Fruit fly (Drosophila melanogaster) whole organism: Measurements from ENCODE around the gene SmydA-9.

Experiments used
- CG8478 ChIP-seq: fragments of >200 bp; optimal IDR thresholded peaks from 2 replicates; lab custom pipeline; 2018; ENCODE audit warnings: inconsistent platforms
- Dll ChIP-seq: fragments of >200 bp; optimal IDR thresholded peaks from 2 replicates; lab custom pipeline; 2017
- EcR ChIP-seq, 2 experiments: fragments of >200 bp; optimal IDR thresholded peaks; 2 replicates each; lab custom pipeline; 2017; ENCODE audit warnings: missing biosample characterization in 2 of 2, missing genetic modification characterization in 2 of 2, missing genetic modification reagents in 2 of 2
- pan ChIP-seq: fragments of >200 bp; optimal IDR thresholded peaks from 2 replicates; lab custom pipeline; 2017
- psq ChIP-seq: fragments of >200 bp; optimal IDR thresholded peaks from 2 replicates; lab custom pipeline; 2017
- usp ChIP-seq: fragments of >200 bp; optimal IDR thresholded peaks from 2 replicates; lab custom pipeline; 2017; ENCODE audit warnings: missing biosample characterization, missing genetic modification characterization, mixed read lengths

SmydA-9 gene

DNA sequence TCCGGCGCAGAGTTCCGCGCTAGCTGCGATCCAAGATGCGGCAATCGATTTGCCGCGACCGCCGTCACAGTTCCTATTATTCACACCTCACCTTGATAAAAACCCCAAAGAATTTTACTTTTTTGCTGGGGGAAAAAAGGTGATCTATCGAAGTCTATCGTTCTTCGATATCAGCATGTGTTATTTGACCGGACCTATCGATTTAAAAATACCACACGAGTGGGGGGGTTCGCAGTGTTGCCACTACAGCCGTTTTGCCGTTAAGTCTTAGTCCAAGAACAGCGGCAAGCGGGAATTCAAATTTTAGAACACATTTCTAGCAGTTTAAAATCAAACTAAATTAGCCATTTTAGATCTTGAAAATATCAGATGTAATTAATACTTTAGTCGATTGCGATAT lies 21.5 kb upstream of the SmydA-9 start, which contains the start of gene CG12121:
Gene CG12121 (minus strand): TSS at position 180 of the 400 bp plus-strand sequence.
- TF ChIP-seq psq (lab: Kevin White, UChicago) (no peak), pan (lab: Kevin White, UChicago) (no peak), usp (GFP tag; lab: Kevin White, UChicago) (no peak), Dll (no peak), CG8478 (no peak), EcR (GFP tag; optimal IDR thresholded peaks at IDR 0.05; lab: Kevin White, UChicago) (no peak)

DNA sequence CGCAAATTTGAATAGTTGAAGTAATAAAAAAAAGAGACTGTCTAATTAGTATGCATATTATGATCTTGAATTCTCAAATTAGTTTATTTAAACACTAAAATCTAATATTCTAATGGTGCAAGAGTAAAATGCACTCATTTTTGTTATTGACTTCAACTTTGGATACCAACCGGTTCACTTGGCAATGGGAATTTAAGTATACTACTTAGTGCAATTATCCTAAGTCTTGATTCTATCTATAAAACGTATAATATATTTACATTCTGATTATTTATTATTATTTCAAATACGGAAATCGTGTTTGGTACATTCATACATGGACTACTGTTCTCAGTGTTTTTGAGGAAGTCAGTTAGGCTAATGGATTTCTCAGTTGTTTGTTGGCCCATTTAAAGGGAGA lies 16.1 kb upstream of the SmydA-9 start, which contains the start of gene Gr8a:
Gene Gr8a (plus strand): TSS at position 301 of the 400 bp plus-strand sequence.
- TF ChIP-seq Dll: no peak
- TF ChIP-seq pan (lab: Kevin White, UChicago): no peak
- no peak for TF ChIP-seq usp (GFP tag; lab: Kevin White, UChicago)
- TF ChIP-seq CG8478: no peak

- no peak for TF ChIP-seq EcR (GFP tag; optimal IDR thresholded peaks at IDR 0.05; lab: Kevin White, UChicago)
- no peak for TF ChIP-seq pan (lab: Kevin White, UChicago)
- no peak for TF ChIP-seq Dll
- no peak for TF ChIP-seq psq (lab: Kevin White, UChicago)
- no peak for TF ChIP-seq usp (GFP tag; lab: Kevin White, UChicago)
- no peak for TF ChIP-seq CG8478
Measured at dm6 chrX:9225137-9225536, 14.4 kb upstream of the SmydA-9 start, which contains the start of gene CG15370. CG15370 (plus strand) TSS chrX:9225437.

DNA sequence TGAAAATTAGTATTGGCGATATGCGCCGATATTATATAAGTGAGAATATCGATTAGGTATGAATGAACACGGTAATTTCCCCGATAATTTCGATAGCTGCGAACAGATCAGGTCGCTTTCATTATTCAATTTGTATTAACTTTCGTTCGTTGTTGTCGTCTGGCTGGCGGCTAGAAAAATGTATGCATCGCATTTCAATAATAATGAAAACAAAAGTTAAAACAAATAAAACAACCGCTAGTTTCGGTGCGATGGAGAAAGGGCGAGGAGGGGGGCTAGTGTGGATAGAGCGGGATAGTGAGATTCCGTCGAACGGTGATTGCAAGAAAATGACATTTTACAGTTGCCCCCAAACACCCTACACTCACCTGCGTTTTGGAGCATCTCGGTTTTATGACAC lies 13.7 kb upstream of the SmydA-9 start:
- TF ChIP-seq usp (GFP tag; lab: Kevin White, UChicago) (no peak), CG8478 (no peak)

- TF ChIP-seq psq (lab: Kevin White, UChicago) (no peak), Dll (no peak), CG8478 (no peak), EcR (GFP tag; optimal IDR thresholded peaks at IDR 0.05; lab: Kevin White, UChicago) (no peak), pan (lab: Kevin White, UChicago) (no peak), usp (GFP tag; lab: Kevin White, UChicago) (no peak)
Measured at dm6 chrX:9223182-9223581, 12.5 kb upstream of the SmydA-9 start, which contains the start of gene t. t (minus strand) TSS chrX:9223257.

DNA sequence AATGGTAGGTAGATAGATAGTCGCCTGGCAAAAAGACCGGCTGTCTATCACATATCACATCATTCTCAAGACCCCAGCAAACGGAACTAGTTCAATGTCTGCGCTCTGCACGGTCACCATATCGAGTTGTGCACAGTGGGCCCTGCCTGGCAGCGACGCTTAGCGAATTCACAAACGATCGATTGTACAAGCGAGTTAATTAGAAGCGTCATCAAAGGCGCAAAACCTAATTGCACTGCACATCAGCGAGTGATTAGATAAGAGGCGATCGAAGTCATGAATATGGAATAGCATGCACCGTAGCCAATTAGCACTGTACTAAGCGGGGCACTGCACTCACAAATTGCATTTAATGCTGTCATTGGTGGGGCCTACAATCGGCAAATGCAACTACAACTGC lies 9.7 kb upstream of the SmydA-9 start:
- TF ChIP-seq Dll (no peak), EcR (GFP tag; optimal IDR thresholded peaks at IDR 0.05; lab: Kevin White, UChicago) (peak in 1 of 2 experiments; percentile 48)

- TF ChIP-seq pan (lab: Kevin White, UChicago) (no peak), psq (lab: Kevin White, UChicago) (no peak), Dll (no peak), CG8478 (no peak), usp (GFP tag; lab: Kevin White, UChicago) (no peak), EcR (GFP tag; optimal IDR thresholded peaks at IDR 0.05; lab: Kevin White, UChicago) (no peak)
Measured at dm6 chrX:9216572-9216971, 5.9 kb upstream of the SmydA-9 start, which contains the start of gene CG15369. CG15369 (plus strand) TSS chrX:9216872.

DNA sequence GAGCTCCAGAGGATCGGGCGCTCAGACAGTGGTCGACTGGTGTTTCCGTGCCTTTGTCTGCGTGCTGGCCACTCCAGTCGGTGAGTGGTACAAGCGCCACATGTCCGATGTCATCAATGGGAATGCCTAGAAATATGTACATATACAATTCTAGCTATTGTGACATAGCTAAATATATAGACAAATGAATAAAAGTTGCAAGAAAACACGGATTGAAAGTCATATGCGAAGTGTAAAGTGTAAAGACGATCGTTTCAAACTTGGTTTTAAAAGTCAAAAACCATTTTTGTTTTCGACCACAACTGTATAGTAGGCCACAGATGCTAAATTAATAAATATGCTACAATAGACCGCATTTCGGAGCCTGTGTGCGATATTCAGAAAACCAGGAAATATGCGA lies 4.8 kb upstream of the SmydA-9 start, which contains the start of gene CG15368:
Gene CG15368 (plus strand): TSS at position 301 of the 400 bp plus-strand sequence.
- TF ChIP-seq EcR (GFP tag; optimal IDR thresholded peaks at IDR 0.05; lab: Kevin White, UChicago): no peak
- TF ChIP-seq pan (lab: Kevin White, UChicago): no peak
- no peak for TF ChIP-seq usp (GFP tag; lab: Kevin White, UChicago)
- no peak for TF ChIP-seq Dll
- TF ChIP-seq CG8478: no peak
- TF ChIP-seq psq (lab: Kevin White, UChicago): no peak

DNA sequence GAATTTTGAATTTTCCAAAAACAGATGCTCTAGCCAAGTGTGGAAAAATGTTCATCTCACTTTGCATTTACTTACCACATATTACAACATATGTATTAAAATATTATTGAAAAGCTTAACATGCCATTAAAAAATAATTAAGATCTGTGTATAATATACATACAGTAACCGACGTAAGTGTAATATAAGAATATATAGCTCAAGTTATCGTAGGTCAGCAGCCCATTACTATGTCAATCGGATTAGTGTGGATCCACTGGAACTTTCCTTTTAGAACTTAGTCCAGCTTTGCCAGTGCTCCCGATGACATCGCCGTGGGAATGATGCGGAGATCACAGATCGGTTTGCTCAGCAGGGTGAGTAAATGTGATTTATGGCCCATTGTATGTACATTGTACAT lies 3.9 kb upstream of the SmydA-9 start, which contains the start of gene Obp8a:
Gene Obp8a (plus strand): TSS at position 301 of the 400 bp plus-strand sequence.
- no peak for TF ChIP-seq CG8478
- no peak for TF ChIP-seq EcR (GFP tag; optimal IDR thresholded peaks at IDR 0.05; lab: Kevin White, UChicago)
- no peak for TF ChIP-seq usp (GFP tag; lab: Kevin White, UChicago)
- no peak for TF ChIP-seq pan (lab: Kevin White, UChicago)
- TF ChIP-seq Dll: no peak
- no peak for TF ChIP-seq psq (lab: Kevin White, UChicago)

- no peak for TF ChIP-seq pan (lab: Kevin White, UChicago)
- TF ChIP-seq Dll: no peak
- no peak for TF ChIP-seq CG8478
- no peak for TF ChIP-seq EcR (GFP tag; optimal IDR thresholded peaks at IDR 0.05; lab: Kevin White, UChicago)
- TF ChIP-seq usp (GFP tag; lab: Kevin White, UChicago): no peak
- no peak for TF ChIP-seq psq (lab: Kevin White, UChicago)
Measured at dm6 chrX:9201866-9202681, 8.6 kb downstream of the SmydA-9 start.

DNA sequence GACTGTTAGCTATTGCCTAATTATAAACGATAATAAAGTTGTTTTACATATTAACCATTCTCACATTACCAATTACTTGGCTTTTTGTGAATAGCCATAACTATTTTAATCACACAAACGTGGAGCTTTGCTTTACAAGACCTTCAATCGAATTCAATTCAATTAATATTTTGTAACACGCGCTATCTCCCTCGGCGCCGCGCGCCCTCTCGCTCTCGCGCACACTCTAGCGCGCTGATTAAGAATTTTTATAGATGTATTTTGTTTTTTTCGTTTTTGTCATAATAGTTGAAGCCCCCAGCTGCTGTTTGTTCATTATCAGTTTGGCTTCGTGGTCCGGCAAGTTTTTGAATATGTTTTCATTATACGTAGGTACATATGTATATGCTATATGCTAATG lies 9.6 kb downstream of the SmydA-9 start:
- TF ChIP-seq CG8478 (no peak), pan (lab: Kevin White, UChicago) (no peak), EcR (GFP tag; optimal IDR thresholded peaks at IDR 0.05; lab: Kevin White, UChicago) (no peak), Dll (no peak), psq (lab: Kevin White, UChicago) (no peak), usp (GFP tag; lab: Kevin White, UChicago) (no peak)

DNA sequence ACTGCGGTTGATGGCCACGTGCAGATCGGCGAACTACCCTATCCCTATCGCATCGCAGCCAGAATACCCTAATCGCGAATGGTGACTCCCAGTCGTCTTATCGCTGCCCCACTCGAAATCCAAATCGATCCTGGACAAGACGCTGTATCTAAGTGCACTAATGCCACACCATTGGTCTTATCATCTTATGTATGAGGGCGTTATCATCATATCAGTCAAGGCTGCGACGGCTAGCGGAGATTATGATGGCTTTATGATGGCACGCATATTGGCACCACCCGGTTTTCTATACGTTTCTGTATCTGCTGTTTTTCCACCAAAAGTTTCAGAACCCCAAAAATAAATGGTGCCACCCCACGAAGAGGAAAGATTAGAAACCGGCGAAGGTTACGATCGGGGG lies 10.5 kb downstream of the SmydA-9 start:
- no peak for TF ChIP-seq psq (lab: Kevin White, UChicago)
- no peak for TF ChIP-seq EcR (GFP tag; optimal IDR thresholded peaks at IDR 0.05; lab: Kevin White, UChicago)
- no peak for TF ChIP-seq usp (GFP tag; lab: Kevin White, UChicago)
- TF ChIP-seq CG8478: no peak
- TF ChIP-seq pan (lab: Kevin White, UChicago): no peak
- no peak for TF ChIP-seq Dll
